Worm (Caenorhabditis elegans) whole organism, mixed stage, embryonic: ENCODE data around the gene ints-6.

Source experiments
- flh-1 ChIP-seq: fragments of 200-800 bp; sonication (Bioruptor generic); optimal IDR thresholded peaks from 2 replicates; lab custom pipeline; 2018; ENCODE audit warnings: mild to moderate bottlenecking, missing genetic modification characterization, moderate library complexity, missing compliant biosample characterization
- snpc-4 ChIP-seq: fragments of 150-350 bp; optimal IDR thresholded peaks from 2 replicates; lab custom pipeline; 2014; ENCODE audit warnings: missing biosample characterization, missing genetic modification characterization
- unc-39 ChIP-seq: fragments of 150-350 bp; optimal IDR thresholded peaks from 2 replicates; lab custom pipeline; 2014; ENCODE audit warnings: missing biosample characterization, missing genetic modification characterization
- unc-62 ChIP-seq: fragments of 150-350 bp; optimal IDR thresholded peaks from 2 replicates; lab custom pipeline; 2014; ENCODE audit warnings: missing biosample characterization, missing genetic modification reagents, missing genetic modification characterization

DNA sequence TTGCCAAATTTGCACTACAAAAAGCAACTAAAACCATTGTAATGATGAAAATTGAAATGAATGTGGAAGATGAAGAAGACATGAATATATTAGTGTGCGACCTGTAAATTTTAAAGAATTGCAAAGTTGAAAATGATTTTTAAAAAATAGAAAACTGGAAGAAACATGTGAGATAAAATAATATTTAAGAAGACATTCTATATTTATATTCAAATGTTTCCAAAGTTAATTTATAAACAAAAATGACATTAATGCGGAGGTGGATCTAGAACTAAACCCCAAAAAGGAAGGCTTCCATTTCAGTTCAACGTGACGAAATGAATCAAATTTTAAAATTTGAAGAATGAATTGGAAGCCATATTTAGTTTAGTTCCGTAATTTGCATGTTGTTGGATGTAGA is 12.3 kb upstream of the ints-6 start, which contains the start of gene nlp-60:
- TF ChIP-seq unc-39 (tag; lab: Kevin White, UChicago) (no peak), unc-62 (GFP tag; lab: Kevin White, UChicago) (no peak), flh-1 (no peak), snpc-4 (tag; lab: Kevin White, UChicago) (no peak)
